Worm (Caenorhabditis elegans): ENCODE results near the gene rga-8.
A peak's percentile ranks its signal among the peaks of the same experiment; 100 is the strongest.

The rga-8 gene

DNA sequence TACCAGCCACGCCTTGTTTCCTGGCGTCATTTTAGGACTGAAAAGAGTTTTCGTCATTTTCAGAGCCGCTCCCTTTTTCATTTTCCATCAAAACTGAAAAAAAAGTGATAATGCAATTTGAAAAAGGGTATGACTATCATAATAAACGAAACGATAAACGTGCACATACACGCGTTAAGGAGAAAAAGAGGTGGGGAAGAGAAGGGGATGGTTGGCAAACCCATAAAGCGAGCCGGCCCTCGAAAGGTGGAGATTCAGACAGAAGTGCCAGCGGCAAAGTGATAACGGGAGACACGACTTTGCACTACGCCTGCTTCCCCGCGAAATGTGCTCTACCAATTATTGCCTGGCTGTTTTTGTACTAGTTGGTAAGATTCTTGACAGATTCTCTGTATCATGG, 26.8 kb downstream of the rga-8 start, which contains the start of gene nspg-14 (continued):
- TF ChIP-seq B0336.3 (GFP tag; IDR thresholded peaks at IDR 0.05) (no peak), let-526 (GFP tag; IDR thresholded peaks at IDR 0.05) (no peak), sdz-38 (tag; optimal IDR thresholded peaks at IDR 0.05) (no peak), cebp-1 (GFP tag; IDR thresholded peaks at IDR 0.05) (no peak), cebp-1 (tag; optimal IDR thresholded peaks at IDR 0.05) (no peak), nhr-80 (tag; optimal IDR thresholded peaks at IDR 0.05) (peak; percentile 89)

DNA sequence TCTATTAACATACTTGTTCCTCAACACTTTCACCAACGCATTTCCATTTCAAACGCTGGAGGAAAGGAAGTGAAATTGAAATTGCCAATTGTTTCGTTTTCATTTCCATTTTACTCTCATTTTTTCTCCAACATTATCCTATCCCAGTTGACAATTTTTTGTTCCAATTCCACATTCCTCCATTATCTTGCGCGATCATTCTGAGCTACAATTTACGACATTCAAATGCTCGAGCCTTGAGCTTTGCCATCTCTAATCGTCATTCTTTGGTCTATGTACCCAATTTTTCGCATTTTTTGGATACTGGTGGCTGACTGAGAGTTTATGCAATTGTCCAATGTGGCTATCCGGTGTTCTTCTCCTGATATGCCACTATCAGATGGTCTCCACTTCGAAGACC, 30.0 kb downstream of the rga-8 start, which contains the start of gene Y34B4A.10:
Y34B4A.10 (plus strand) TSS at position 301 of the 400 bp plus-strand sequence.
- TF ChIP-seq F57C9.4 (tag; optimal IDR thresholded peaks at IDR 0.05) (no peak), C17E4.6 (GFP tag; IDR thresholded peaks at IDR 0.05) (no peak), C06A6.2 (GFP tag; conservative IDR thresholded peaks at IDR 0.05) (no peak), aptf-2 (GFP tag; conservative IDR thresholded peaks at IDR 0.05) (no peak), T07F8.4 (tag; optimal IDR thresholded peaks at IDR 0.05) (no peak), hrde-1 (tag; optimal IDR thresholded peaks at IDR 0.05; ENCODE audit: borderline replicate concordance) (no peak), ccch-3 (GFP tag; optimal IDR thresholded peaks at IDR 0.05) (no peak), ceh-27 (GFP tag; optimal IDR thresholded peaks at IDR 0.05) (no peak), K11D2.4 (GFP tag; IDR thresholded peaks at IDR 0.05) (no peak), madf-8 (GFP tag; conservative IDR thresholded peaks at IDR 0.05) (no peak), aptf-3 (GFP tag; IDR thresholded peaks at IDR 0.05) (no peak), hlh-26 (GFP tag; conservative IDR thresholded peaks at IDR 0.05) (no peak), repo-1 (tag; optimal IDR thresholded peaks at IDR 0.05) (no peak)

DNA sequence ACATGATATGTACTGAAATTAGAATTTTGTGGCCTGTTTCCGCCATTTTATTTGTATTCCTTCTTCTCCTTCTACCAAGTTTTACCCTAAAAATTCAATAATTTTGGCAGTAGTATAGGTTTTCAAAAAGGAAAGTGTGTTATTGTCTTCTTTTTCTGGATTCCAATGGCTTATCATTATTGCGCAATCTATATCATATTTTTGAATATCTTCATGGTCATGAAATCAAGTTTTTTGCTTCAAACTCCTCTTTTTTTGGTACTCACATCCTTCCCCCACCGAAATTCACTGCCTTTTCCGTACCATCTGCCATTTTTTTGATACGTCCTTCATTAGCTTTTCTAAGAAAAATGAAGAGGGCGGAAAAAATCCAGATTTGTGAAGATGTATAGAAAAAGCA, 30.8 kb downstream of the rga-8 start:
- TF ChIP-seq lin-54 (GFP tag; optimal IDR thresholded peaks at IDR 0.05) (no peak), bed-2 (GFP tag; IDR thresholded peaks at IDR 0.05) (no peak), nfyb-1 (GFP tag; IDR thresholded peaks at IDR 0.05) (no peak), aptf-2 (GFP tag; conservative IDR thresholded peaks at IDR 0.05) (no peak), lir-1 (GFP tag; conservative IDR thresholded peaks at IDR 0.05) (no peak), madf-8 (GFP tag; conservative IDR thresholded peaks at IDR 0.05) (no peak), ztf-26 (tag; optimal IDR thresholded peaks at IDR 0.05) (no peak), T07F8.4 (tag; optimal IDR thresholded peaks at IDR 0.05) (no peak), Y79H2A.3 (GFP tag; conservative IDR thresholded peaks at IDR 0.05) (no peak), athp-1 (tag; optimal IDR thresholded peaks at IDR 0.05) (no peak), sptf-2 (GFP tag; optimal IDR thresholded peaks at IDR 0.05) (no peak), hlh-12 (tag; optimal IDR thresholded peaks at IDR 0.05) (no peak)

DNA sequence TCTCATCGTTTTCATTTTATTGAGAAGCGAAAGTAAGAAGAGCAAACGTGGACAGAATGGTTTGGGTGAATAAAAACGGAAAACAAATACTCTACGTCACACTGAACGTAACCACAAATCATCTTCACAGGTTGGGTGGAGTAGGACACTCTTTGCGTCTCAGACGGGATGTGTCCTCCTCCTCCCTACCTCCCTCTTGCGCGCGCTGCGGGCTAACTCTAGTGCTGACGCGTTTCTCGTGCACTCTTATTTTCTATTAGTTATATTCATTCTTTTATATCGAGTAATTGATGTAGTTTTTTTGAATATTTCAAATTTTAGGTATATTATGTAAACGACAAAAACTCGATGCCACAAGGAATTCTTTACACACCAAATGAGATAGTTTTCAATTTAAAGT, 35.5 kb downstream of the rga-8 start, which contains the start of gene Y34B4A.7:
Y34B4A.7 (plus strand) TSS at position 297 of the 400 bp plus-strand sequence.
- TF ChIP-seq ztf-26 (tag; optimal IDR thresholded peaks at IDR 0.05) (peak; percentile 9), nfyb-1 (GFP tag; IDR thresholded peaks at IDR 0.05) (0 out of 2 replicates have a peak, but pooled peaks have one; percentile 39), nhr-120 (GFP tag; IDR thresholded peaks at IDR 0.05) (no peak), ztf-18 (tag; optimal IDR thresholded peaks at IDR 0.05) (peak; percentile 92), zfh-2 (GFP tag; conservative IDR thresholded peaks at IDR 0.05) (peak; percentile 71), lin-40 (tag; optimal IDR thresholded peaks at IDR 0.05) (peak; percentile 47), F39B2.1 (GFP tag; IDR thresholded peaks at IDR 0.05) (no peak), let-607 (tag; optimal IDR thresholded peaks at IDR 0.05) (peak in 1 of 2 experiments; percentile 37), ztf-22 (GFP tag; optimal IDR thresholded peaks at IDR 0.05) (no peak), lir-1 (GFP tag; conservative IDR thresholded peaks at IDR 0.05) (no peak), D2030.7 (GFP tag; IDR thresholded peaks at IDR 0.05) (no peak), snpc-4 (GFP tag; optimal IDR thresholded peaks at IDR 0.05) (no peak), snpc-4 (tag; optimal IDR thresholded peaks at IDR 0.05) (peak in 1 of 4 experiments; percentile 48), lin-54 (GFP tag; optimal IDR thresholded peaks at IDR 0.05) (no peak), ceh-58 (GFP tag; IDR thresholded peaks at IDR 0.05) (no peak), lin-26 (GFP tag; IDR thresholded peaks at IDR 0.05) (no peak), attf-5 (GFP tag; optimal IDR thresholded peaks at IDR 0.05) (peak; percentile 51), lin-35 (GFP tag; optimal IDR thresholded peaks at IDR 0.05) (no peak), unc-130 (GFP tag; optimal IDR thresholded peaks at IDR 0.05) (no peak), nhr-80 (tag; optimal IDR thresholded peaks at IDR 0.05) (peak; percentile 35), madf-3 (GFP tag; IDR thresholded peaks at IDR 0.05) (no peak), xnd-1 (tag; optimal IDR thresholded peaks at IDR 0.05) (no peak)
